Fruit fly (Drosophila melanogaster) S2 (cell line): ENCODE data around the gene Hsp60B.

Experiments
- CG8478 ChIP-seq: fragments of >200 bp; optimal IDR thresholded peaks from 2 replicates; lab custom pipeline; 2018
- CTCF ChIP-seq, 2 experiments: fragments of >200 bp; optimal IDR thresholded peaks; 2 replicates each; lab custom pipeline; 2018

DNA sequence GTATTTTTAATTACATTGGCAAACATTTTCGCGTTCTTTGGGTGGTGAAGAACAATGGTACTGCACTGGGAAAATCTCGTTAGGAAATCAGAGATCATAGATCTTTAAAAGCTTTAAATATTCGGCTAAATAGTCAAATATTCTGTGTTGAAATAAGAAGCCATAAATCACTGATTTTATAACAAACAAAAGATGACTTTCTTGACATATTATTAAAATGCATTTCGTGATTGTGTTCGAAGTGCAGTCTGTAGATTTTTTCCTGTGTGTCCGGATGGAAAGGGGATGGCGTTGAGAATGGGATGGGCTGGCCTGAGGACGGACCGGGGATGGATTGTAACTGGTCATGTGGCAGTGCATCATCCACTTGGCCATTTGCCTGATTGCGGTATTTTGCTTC is 3.9 kb downstream of the Hsp60B start:
- no peak for TF ChIP-seq CTCF (optimal IDR thresholded peaks at IDR 0.05; lab: Kevin White, UChicago)
- TF ChIP-seq CG8478 (lab: Kevin White, UChicago): no peak
